Worm (Caenorhabditis elegans) whole organism, L2 larva: ENCODE measurements around the gene dis-3.
A peak's percentile ranks its signal among the peaks of the same experiment; 100 is the strongest.

Source experiments
- C34F6.9 ChIP-seq: fragments of 150-350 bp; optimal IDR thresholded peaks from 2 replicates; lab custom pipeline; 2014; ENCODE audit warnings: missing biosample characterization, missing genetic modification characterization
- F13H6.1 ChIP-seq: sonication (generic microtip); optimal IDR thresholded peaks from 2 replicates; lab custom pipeline; 2016; ENCODE audit warnings: missing genetic modification characterization, missing compliant biosample characterization
- Y55F3AM.14 ChIP-seq: fragments of 200-800 bp; sonication (Bioruptor generic); optimal IDR thresholded peaks from 2 replicates; lab custom pipeline; 2018; ENCODE audit warnings: mild to moderate bottlenecking, missing genetic modification characterization, missing compliant biosample characterization
- ZK546.5 ChIP-seq: sonication (generic microtip); optimal IDR thresholded peaks from 2 replicates; lab custom pipeline; 2017; ENCODE audit warnings: missing biosample characterization, missing genetic modification characterization
- alr-1 ChIP-seq: fragments of 150-350 bp; optimal IDR thresholded peaks from 2 replicates; lab custom pipeline; 2014; ENCODE audit warnings: missing biosample characterization, missing genetic modification characterization
- aly-2 ChIP-seq: fragments of 150-350 bp; optimal IDR thresholded peaks from 2 replicates; lab custom pipeline; 2014; ENCODE audit warnings: missing biosample characterization, missing genetic modification characterization
- ama-1 ChIP-seq: fragments of 150-350 bp; optimal IDR thresholded peaks from 2 replicates; lab custom pipeline; 2018; ENCODE audit warnings: inconsistent platforms
- ceh-16 ChIP-seq: fragments of 150-350 bp; optimal IDR thresholded peaks from 2 replicates; lab custom pipeline; 2014; ENCODE audit warnings: missing biosample characterization, missing genetic modification characterization
- egl-27 ChIP-seq: sonication (generic microtip); optimal IDR thresholded peaks from 3 replicates; lab custom pipeline; 2017; ENCODE audit warnings: missing biosample characterization, missing genetic modification reagents, missing genetic modification characterization
- elt-1 ChIP-seq: fragments of 150-350 bp; optimal IDR thresholded peaks from 2 replicates; lab custom pipeline; 2014; ENCODE audit warnings: missing biosample characterization, missing genetic modification characterization
- elt-3 ChIP-seq: sonication (generic microtip); optimal IDR thresholded peaks from 2 replicates; lab custom pipeline; 2017; ENCODE audit warnings: missing biosample characterization, missing genetic modification characterization
- fos-1 ChIP-seq: fragments of 150-350 bp; optimal IDR thresholded peaks from 2 replicates; lab custom pipeline; 2014; ENCODE audit warnings: missing biosample characterization, missing genetic modification characterization
- lin-13 ChIP-seq: fragments of 150-350 bp; optimal IDR thresholded peaks from 2 replicates; lab custom pipeline; 2014; ENCODE audit warnings: missing biosample characterization, missing genetic modification reagents, missing genetic modification characterization
- lin-39 ChIP-seq: fragments of 150-350 bp; optimal IDR thresholded peaks from 2 replicates; lab custom pipeline; 2014; ENCODE audit warnings: missing biosample characterization, missing genetic modification reagents, missing genetic modification characterization
- mab-5 ChIP-seq: fragments of 150-350 bp; optimal IDR thresholded peaks from 2 replicates; lab custom pipeline; 2014; ENCODE audit warnings: missing biosample characterization, missing genetic modification characterization
- mbf-1 ChIP-seq: sonication (generic microtip); optimal IDR thresholded peaks from 2 replicates; lab custom pipeline; 2017; ENCODE audit warnings: missing biosample characterization, missing genetic modification characterization
- mdl-1 ChIP-seq, 2 experiments: fragments of 150-350 bp in 1 of 2; sonication (generic microtip) in 1 of 2; optimal IDR thresholded peaks; 2 replicates each; lab custom pipeline; 2017; ENCODE audit warnings: missing biosample characterization in 2 of 2, missing genetic modification characterization in 2 of 2
- nhr-11 ChIP-seq: fragments of 150-350 bp; optimal IDR thresholded peaks from 2 replicates; lab custom pipeline; 2014; ENCODE audit warnings: missing biosample characterization, missing genetic modification characterization
- nhr-12 ChIP-seq: fragments of 150-350 bp; optimal IDR thresholded peaks from 2 replicates; lab custom pipeline; 2014; ENCODE audit warnings: missing biosample characterization, missing genetic modification characterization
- nhr-129 ChIP-seq: fragments of 150-350 bp; optimal IDR thresholded peaks from 2 replicates; lab custom pipeline; 2014; ENCODE audit warnings: missing biosample characterization, missing genetic modification characterization
- nhr-21 ChIP-seq: fragments of 150-350 bp; optimal IDR thresholded peaks from 2 replicates; lab custom pipeline; 2014; ENCODE audit warnings: missing biosample characterization, missing genetic modification characterization
- nhr-6 ChIP-seq: fragments of 150-350 bp; optimal IDR thresholded peaks from 2 replicates; lab custom pipeline; 2014; ENCODE audit warnings: missing biosample characterization, missing genetic modification characterization
- peb-1 ChIP-seq: fragments of 150-350 bp; optimal IDR thresholded peaks from 2 replicates; lab custom pipeline; 2014; ENCODE audit warnings: missing biosample characterization, missing genetic modification characterization
- sem-4 ChIP-seq: fragments of 150-350 bp; optimal IDR thresholded peaks from 2 replicates; lab custom pipeline; 2014; ENCODE audit warnings: missing biosample characterization, missing genetic modification reagents, missing genetic modification characterization
- skn-1 ChIP-seq: sonication (generic microtip); optimal IDR thresholded peaks from 2 replicates; lab custom pipeline; 2017; ENCODE audit warnings: missing biosample characterization, missing genetic modification characterization
- sma-3 ChIP-seq: sonication (generic microtip); optimal IDR thresholded peaks from 2 replicates; lab custom pipeline; 2016; ENCODE audit warnings: missing genetic modification reagents, missing genetic modification characterization, missing compliant biosample characterization
- sma-9 ChIP-seq, 2 experiments: fragments of 150-350 bp in 1 of 2; sonication (generic microtip) in 1 of 2; optimal IDR thresholded peaks; 2 replicates each; lab custom pipeline; 2014 to 2016; ENCODE audit warnings: missing genetic modification characterization in 2 of 2, mild to moderate bottlenecking in 1 of 2, missing biosample characterization in 1 of 2, missing compliant biosample characterization in 1 of 2, missing genetic modification reagents in 1 of 2, moderate library complexity in 1 of 2
- snpc-4 ChIP-seq: fragments of 150-350 bp; optimal IDR thresholded peaks from 2 replicates; lab custom pipeline; 2014; ENCODE audit warnings: missing biosample characterization, missing genetic modification characterization
- unc-39 ChIP-seq: fragments of 150-350 bp; optimal IDR thresholded peaks from 2 replicates; lab custom pipeline; 2014; ENCODE audit warnings: missing biosample characterization, missing genetic modification characterization
- unc-55 ChIP-seq: fragments of 150-350 bp; sonication (generic microtip); optimal IDR thresholded peaks from 3 replicates; lab custom pipeline; 2014; ENCODE audit warnings: missing biosample characterization, missing genetic modification reagents, missing genetic modification characterization
- unc-62 ChIP-seq: fragments of 150-350 bp; optimal IDR thresholded peaks from 2 replicates; lab custom pipeline; 2014; ENCODE audit warnings: missing biosample characterization, missing genetic modification reagents, missing genetic modification characterization
- zag-1 ChIP-seq: fragments of 150-350 bp; optimal IDR thresholded peaks from 2 replicates; lab custom pipeline; 2014; ENCODE audit warnings: missing biosample characterization, missing genetic modification characterization
- ztf-11 ChIP-seq: sonication (generic microtip); optimal IDR thresholded peaks from 2 replicates; lab custom pipeline; 2017; ENCODE audit warnings: missing biosample characterization, missing genetic modification characterization
- ztf-4 ChIP-seq: fragments of 150-350 bp; optimal IDR thresholded peaks from 2 replicates; lab custom pipeline; 2014; ENCODE audit warnings: missing biosample characterization, missing genetic modification characterization

The dis-3 gene

DNA sequence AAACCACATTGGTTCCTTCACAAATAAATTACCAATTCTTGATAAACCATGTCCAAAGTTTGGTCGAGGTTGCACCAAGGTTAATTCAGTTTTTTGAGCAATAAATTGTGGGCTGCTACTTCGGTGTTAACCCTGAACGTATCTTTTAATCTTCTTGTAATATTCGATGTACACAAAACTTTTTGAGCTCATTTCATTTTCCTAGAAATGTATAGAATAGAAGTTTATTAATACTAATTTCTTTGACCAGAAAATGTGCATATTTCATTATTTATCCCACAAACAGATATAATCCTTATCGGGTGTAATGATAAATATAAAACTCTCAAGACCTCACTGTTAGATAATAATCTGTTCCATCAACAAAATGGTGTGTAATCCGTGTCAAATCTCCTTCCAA lies 33.1 kb upstream of the dis-3 start:
- TF ChIP-seq nhr-21 (no peak), F13H6.1 (tag; lab: Kevin White, UChicago) (no peak), snpc-4 (no peak), alr-1 (tag; lab: Kevin White, UChicago) (no peak), C34F6.9 (tag; lab: Kevin White, UChicago) (no peak), peb-1 (tag; lab: Kevin White, UChicago) (no peak), mbf-1 (tag; lab: Kevin White, UChicago) (no peak), ceh-16 (tag; lab: Kevin White, UChicago) (no peak), unc-55 (GFP tag; lab: Kevin White, UChicago) (no peak)

DNA sequence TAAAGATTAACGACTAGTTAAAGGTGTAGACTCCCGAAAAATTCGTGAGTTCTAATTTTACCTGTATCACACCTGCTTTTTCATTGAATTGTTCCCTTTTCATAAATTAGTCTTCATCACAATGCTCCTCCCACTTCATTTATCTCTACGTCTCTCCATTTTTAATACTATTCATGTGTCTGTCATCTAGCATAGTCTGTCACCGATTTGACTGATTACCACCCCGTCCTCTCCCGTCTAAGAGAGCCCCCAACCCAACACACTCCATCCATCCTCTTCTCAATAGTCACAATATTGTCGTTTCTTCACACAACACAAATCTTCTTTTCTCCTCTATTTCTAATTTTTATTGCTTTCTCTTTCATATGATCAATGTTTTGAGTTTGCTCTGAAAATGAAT lies 31.8 kb upstream of the dis-3 start:
- TF ChIP-seq mab-5 (tag; lab: Kevin White, UChicago) = peak; percentile 68
- no peak for TF ChIP-seq ztf-4 (tag; lab: Kevin White, UChicago)
- no peak for TF ChIP-seq elt-3
- peak; percentile 3 for TF ChIP-seq lin-39 (tag; lab: Kevin White, UChicago)
- no peak for TF ChIP-seq alr-1 (tag; lab: Kevin White, UChicago)
- no peak for TF ChIP-seq ama-1 (lab: Kevin White, UChicago)
- TF ChIP-seq nhr-129 = peak; percentile 12

DNA sequence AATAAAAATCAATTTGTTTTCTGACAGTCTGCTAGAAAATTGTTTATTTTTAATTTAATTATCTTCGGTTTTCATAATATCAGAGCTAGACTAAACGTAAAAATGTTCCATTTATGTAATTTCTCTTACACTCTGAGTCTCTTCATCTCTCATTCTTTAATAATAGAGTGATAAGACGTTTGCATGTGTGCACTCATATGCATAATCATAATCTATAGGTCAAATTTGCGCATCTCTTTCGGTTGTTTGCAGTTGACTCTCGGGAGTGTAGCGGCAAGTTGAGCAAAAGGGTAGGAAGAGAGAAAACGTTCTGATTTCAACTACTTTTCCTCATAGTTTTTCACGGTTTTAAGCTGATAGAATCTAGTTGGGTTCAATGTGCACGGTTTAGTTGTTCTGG lies 30.5 kb upstream of the dis-3 start:
- TF ChIP-seq fos-1 (tag; lab: Kevin White, UChicago) (peak; percentile 61), nhr-6 (tag; lab: Kevin White, UChicago) (no peak)
- TF ChIP-seq, all 48 proteins: peak for 1

- TF ChIP-seq sma-3 (GFP tag; lab: Kevin White, UChicago) = no peak
- TF ChIP-seq unc-39 (tag; lab: Kevin White, UChicago) = no peak
- no peak for TF ChIP-seq zag-1
- TF ChIP-seq ceh-16 (tag; lab: Kevin White, UChicago) = no peak
- no peak for TF ChIP-seq fos-1 (tag; lab: Kevin White, UChicago)
- TF ChIP-seq ZK546.5 (tag; lab: Kevin White, UChicago) = no peak
- no peak for TF ChIP-seq alr-1 (tag; lab: Kevin White, UChicago)
- TF ChIP-seq Y55F3AM.14 (GFP tag; lab: Kevin White, UChicago) = no peak
- TF ChIP-seq ztf-11 (tag; lab: Kevin White, UChicago) = no peak
- TF ChIP-seq mab-5 (tag; lab: Kevin White, UChicago) = no peak
- TF ChIP-seq nhr-12 (tag; lab: Kevin White, UChicago) = no peak
- no peak for TF ChIP-seq nhr-11 (tag; lab: Kevin White, UChicago)
These were observed 29.5 kb upstream of the dis-3 start, which contains the start of gene cwn-2 for ce11 chrIV:10067541-10067940. Gene cwn-2, plus strand, starts transcription at chrIV:10067816.

- TF ChIP-seq aly-2 (no peak), mdl-1 (tag; optimal IDR thresholded peaks at IDR 0.05; lab: Kevin White, UChicago) (no peak), elt-3 (no peak), ztf-4 (tag; lab: Kevin White, UChicago) (no peak), sem-4 (no peak), ceh-16 (tag; lab: Kevin White, UChicago) (no peak), lin-13 (GFP tag; lab: Kevin White, UChicago) (no peak), alr-1 (tag; lab: Kevin White, UChicago) (no peak), nhr-12 (tag; lab: Kevin White, UChicago) (no peak), sma-9 (GFP tag; optimal IDR thresholded peaks at IDR 0.05; lab: Kevin White, UChicago) (no peak), sma-9 (tag; optimal IDR thresholded peaks at IDR 0.05; lab: Kevin White, UChicago) (no peak), mab-5 (tag; lab: Kevin White, UChicago) (no peak), snpc-4 (no peak), F13H6.1 (tag; lab: Kevin White, UChicago) (no peak), nhr-6 (tag; lab: Kevin White, UChicago) (no peak), egl-27 (tag; lab: Kevin White, UChicago) (no peak), unc-62 (GFP tag; lab: Kevin White, UChicago) (no peak), elt-1 (tag; lab: Kevin White, UChicago) (no peak), sma-3 (GFP tag; lab: Kevin White, UChicago) (no peak), skn-1 (no peak)
- TF ChIP-seq, all 48 proteins: peak for 0
These were observed 28.7 kb upstream of the dis-3 start for ce11 chrIV:10068266-10068665.
